In genomic region chr3R:21339006-21339420, dm6 we compare ENCODE assay signal across 3 fruit fly cellular contexts.
TF ChIP-seq lines count a peak whose summit lies in the region.

No protein-coding gene starts in this region.

TF ChIP-seq in whole organism, embryonic, 481 proteins besides CTCF, POLR2A, EP300 and RAD21 (continued from another document and continues in another):
- TF ChIP-seq CG8478 (optimal IDR thresholded peaks at IDR 0.05; lab: Kevin White, UChicago) = no peak
- peak; percentile 57 for TF ChIP-seq fd96Cb (tag; optimal IDR thresholded peaks at IDR 0.05; lab: Kevin White, UChicago)
- TF ChIP-seq tin (GFP tag; optimal IDR thresholded peaks at IDR 0.05; lab: Kevin White, UChicago) = peak; percentile 26
- TF ChIP-seq shn (GFP tag; optimal IDR thresholded peaks at IDR 0.05; lab: Kevin White, UChicago) = no peak
- TF ChIP-seq CG8944 (GFP tag; optimal IDR thresholded peaks at IDR 0.05; lab: Kevin White, UChicago) = no peak
- no peak for TF ChIP-seq CG4282 (GFP tag; optimal IDR thresholded peaks at IDR 0.05; lab: Kevin White, UChicago)
- no peak for TF ChIP-seq dimm (GFP tag; IDR thresholded peaks at IDR 0.05; lab: Robert Waterston, UW)
- TF ChIP-seq CG7357 (GFP tag; IDR thresholded peaks at IDR 0.05; lab: Robert Waterston, UW) = no peak
- TF ChIP-seq fu2 (GFP tag; optimal IDR thresholded peaks at IDR 0.05; lab: Kevin White, UChicago) = no peak
- TF ChIP-seq CG30403 (GFP tag; optimal IDR thresholded peaks at IDR 0.05; lab: Kevin White, UChicago) = peak; percentile 70
- peak; percentile 56 for TF ChIP-seq tio (GFP tag; optimal IDR thresholded peaks at IDR 0.05; lab: Kevin White, UChicago)
- no peak for TF ChIP-seq Mad (GFP tag; optimal IDR thresholded peaks at IDR 0.05; lab: Kevin White, UChicago)
- no peak for TF ChIP-seq corto (GFP tag; optimal IDR thresholded peaks at IDR 0.05; lab: Kevin White, UChicago)
- TF ChIP-seq CG10366 (GFP tag; IDR thresholded peaks at IDR 0.05; lab: Robert Waterston, UW) = peak; percentile 11; the same call in 1 of the 2 replicates
- peak; percentile 4 for TF ChIP-seq CG16863 (GFP tag; optimal IDR thresholded peaks at IDR 0.05; lab: Kevin White, UChicago)
- TF ChIP-seq CG1602 (GFP tag; optimal IDR thresholded peaks at IDR 0.05; lab: Kevin White, UChicago) = peak; percentile 33
- TF ChIP-seq CG14441 (GFP tag; IDR thresholded peaks at IDR 0.05; lab: Robert Waterston, UW) = peak; percentile 42; the same call in 1 of the 2 replicates
- TF ChIP-seq CG34224 (GFP tag; IDR thresholded peaks at IDR 0.05; lab: Robert Waterston, UW; ENCODE audit: partially characterized antibody) = no peak
- no peak for TF ChIP-seq CG17802 (tag; optimal IDR thresholded peaks at IDR 0.05; lab: Kevin White, UChicago)
- peak; percentile 34 for TF ChIP-seq Spps (tag; optimal IDR thresholded peaks at IDR 0.05; lab: Kevin White, UChicago)
- TF ChIP-seq gfzf (GFP tag; optimal IDR thresholded peaks at IDR 0.05; lab: Kevin White, UChicago) = no peak
- TF ChIP-seq CG9437 (GFP tag; optimal IDR thresholded peaks at IDR 0.05; lab: Kevin White, UChicago) = peak; percentile 61
- no peak for TF ChIP-seq CG9215 (GFP tag; IDR thresholded peaks at IDR 0.05; lab: Robert Waterston, UW)
- peak; percentile 50; the same call in 1 of the 2 replicates for TF ChIP-seq HLH3B (GFP tag; IDR thresholded peaks at IDR 0.05; lab: Robert Waterston, UW)
- TF ChIP-seq da (GFP tag; optimal IDR thresholded peaks at IDR 0.05; lab: Kevin White, UChicago) = no peak
- TF ChIP-seq CG16779 (GFP tag; IDR thresholded peaks at IDR 0.05; lab: Robert Waterston, UW) = no peak
- no peak for TF ChIP-seq CG34376 (GFP tag; optimal IDR thresholded peaks at IDR 0.05; lab: Kevin White, UChicago)
- TF ChIP-seq CG4820 (GFP tag; optimal IDR thresholded peaks at IDR 0.05; lab: Kevin White, UChicago) = peak; percentile 38
- no peak for TF ChIP-seq p53 (GFP tag; optimal IDR thresholded peaks at IDR 0.05; lab: Kevin White, UChicago)
- TF ChIP-seq grn (GFP tag; optimal IDR thresholded peaks at IDR 0.05; lab: Kevin White, UChicago) = no peak
- TF ChIP-seq CG6683 (GFP tag; optimal IDR thresholded peaks at IDR 0.05; lab: Kevin White, UChicago) = peak; percentile 44
- TF ChIP-seq CG18262 (tag; optimal IDR thresholded peaks at IDR 0.05; lab: Kevin White, UChicago) = peak; percentile 66
- TF ChIP-seq cato (GFP tag; optimal IDR thresholded peaks at IDR 0.05; lab: Kevin White, UChicago; ENCODE audit: borderline replicate concordance) = no peak
- TF ChIP-seq Doc2 (GFP tag; IDR thresholded peaks at IDR 0.05; lab: Robert Waterston, UW) = no peak
- TF ChIP-seq pita (GFP tag; optimal IDR thresholded peaks at IDR 0.05; lab: Kevin White, UChicago) = no peak
- TF ChIP-seq ssp (GFP tag; IDR thresholded peaks at IDR 0.05; lab: Robert Waterston, UW) = no peak
- TF ChIP-seq kah (GFP tag; optimal IDR thresholded peaks at IDR 0.05; lab: Kevin White, UChicago) = no peak
- no peak for TF ChIP-seq CG8359 (GFP tag; optimal IDR thresholded peaks at IDR 0.05; lab: Kevin White, UChicago; ENCODE audit: borderline replicate concordance)
- no peak for TF ChIP-seq onecut (GFP tag; IDR thresholded peaks at IDR 0.05; lab: Robert Waterston, UW)
- no peak for TF ChIP-seq Bteb2 (GFP tag; optimal IDR thresholded peaks at IDR 0.05; lab: Kevin White, UChicago)
- peak; percentile 61 for TF ChIP-seq dmrt11E (tag; optimal IDR thresholded peaks at IDR 0.05; lab: Kevin White, UChicago)
- no peak for TF ChIP-seq vvl (GFP tag; IDR thresholded peaks at IDR 0.05; lab: Robert Waterston, UW)
- no peak for TF ChIP-seq Gug (GFP tag; IDR thresholded peaks at IDR 0.05; lab: Robert Waterston, UW)
- TF ChIP-seq CG11456 (GFP tag; IDR thresholded peaks at IDR 0.05; lab: Robert Waterston, UW) = no peak
- no peak for TF ChIP-seq CG6813 (GFP tag; optimal IDR thresholded peaks at IDR 0.05; lab: Kevin White, UChicago)

TF ChIP-seq in whole organism, prepupa, 60 proteins besides CTCF, POLR2A, EP300 and RAD21 (continued from another document):
- TF ChIP-seq Met (GFP tag; optimal IDR thresholded peaks at IDR 0.05; lab: Kevin White, UChicago) (peak; percentile 68), CG9139 (GFP tag; optimal IDR thresholded peaks at IDR 0.05; lab: Kevin White, UChicago) (no peak), cyc (GFP tag; optimal IDR thresholded peaks at IDR 0.05; lab: Kevin White, UChicago) (peak; percentile 67), CG10631 (GFP tag; optimal IDR thresholded peaks at IDR 0.05; lab: Kevin White, UChicago) (peak; percentile 69), CG6854 (GFP tag; optimal IDR thresholded peaks at IDR 0.05; lab: Kevin White, UChicago) (no peak), Ets21C (GFP tag; optimal IDR thresholded peaks at IDR 0.05; lab: Kevin White, UChicago) (peak; percentile 11), CG10669 (GFP tag; optimal IDR thresholded peaks at IDR 0.05; lab: Kevin White, UChicago) (peak; percentile 29), eg (GFP tag; IDR thresholded peaks at IDR 0.05; lab: Robert Waterston, UW) (no peak), CG3032 (tag; optimal IDR thresholded peaks at IDR 0.05; lab: Kevin White, UChicago) (peak; percentile 43), Smox (GFP tag; optimal IDR thresholded peaks at IDR 0.05; lab: Kevin White, UChicago) (peak; percentile 67), CG6808 (GFP tag; optimal IDR thresholded peaks at IDR 0.05; lab: Kevin White, UChicago) (peak; percentile 46), Sox14 (GFP tag; optimal IDR thresholded peaks at IDR 0.05; lab: Kevin White, UChicago) (peak; percentile 31), CG11762 (GFP tag; optimal IDR thresholded peaks at IDR 0.05; lab: Kevin White, UChicago; ENCODE audit: insufficient read depth) (peak; percentile 35), CG11294 (GFP tag; IDR thresholded peaks at IDR 0.05; lab: Robert Waterston, UW) (no peak), dac (GFP tag; optimal IDR thresholded peaks at IDR 0.05; lab: Kevin White, UChicago) (no peak), CG3919 (GFP tag; optimal IDR thresholded peaks at IDR 0.05; lab: Kevin White, UChicago) (peak; percentile 51), fkh (GFP tag; optimal IDR thresholded peaks at IDR 0.05; lab: Kevin White, UChicago) (no peak), spab (GFP tag; optimal IDR thresholded peaks at IDR 0.05; lab: Kevin White, UChicago) (peak; percentile 51), topi (GFP tag; optimal IDR thresholded peaks at IDR 0.05; lab: Kevin White, UChicago) (peak; percentile 75), Lpt (GFP tag; optimal IDR thresholded peaks at IDR 0.05; lab: Kevin White, UChicago) (no peak), esn (GFP tag; optimal IDR thresholded peaks at IDR 0.05; lab: Kevin White, UChicago) (peak; percentile 81), net (GFP tag; optimal IDR thresholded peaks at IDR 0.05; lab: Kevin White, UChicago) (peak; percentile 17), dsx (GFP tag; optimal IDR thresholded peaks at IDR 0.05; lab: Kevin White, UChicago; ENCODE audit: poor library complexity, severe bottlenecking) (peak; percentile 35), Eip75B (GFP tag; optimal IDR thresholded peaks at IDR 0.05; lab: Kevin White, UChicago) (peak; percentile 58), Eip93F (GFP tag; optimal IDR thresholded peaks at IDR 0.05; lab: Kevin White, UChicago) (no peak), CG6276 (GFP tag; optimal IDR thresholded peaks at IDR 0.05; lab: Kevin White, UChicago) (no peak), Ets96B (tag; optimal IDR thresholded peaks at IDR 0.05; lab: Kevin White, UChicago) (no peak), CG7368 (GFP tag; optimal IDR thresholded peaks at IDR 0.05; lab: Kevin White, UChicago) (no peak), fd59A (GFP tag; optimal IDR thresholded peaks at IDR 0.05; lab: Kevin White, UChicago) (peak; percentile 34), CG31627 (GFP tag; optimal IDR thresholded peaks at IDR 0.05; lab: Kevin White, UChicago) (peak; percentile 58), CG32006 (GFP tag; optimal IDR thresholded peaks at IDR 0.05; lab: Kevin White, UChicago) (peak; percentile 49), Gug (GFP tag; IDR thresholded peaks at IDR 0.05; lab: Robert Waterston, UW) (no peak), Blimp-1 (GFP tag; optimal IDR thresholded peaks at IDR 0.05; lab: Kevin White, UChicago) (peak; percentile 13), Sox15 (GFP tag; optimal IDR thresholded peaks at IDR 0.05; lab: Kevin White, UChicago) (peak; percentile 38), ss (GFP tag; optimal IDR thresholded peaks at IDR 0.05; lab: Kevin White, UChicago) (peak in 1 of 2 experiments; percentile 5), CG4318 (GFP tag; optimal IDR thresholded peaks at IDR 0.05; lab: Kevin White, UChicago) (no peak)

TF ChIP-seq in whole organism, wandering third instar larva, 38 proteins besides CTCF, POLR2A, EP300 and RAD21 (continued from another document):
- TF ChIP-seq Dfd (GFP tag; optimal IDR thresholded peaks at IDR 0.05; lab: Kevin White, UChicago) = no peak
- peak; percentile 11 for TF ChIP-seq sv (GFP tag; optimal IDR thresholded peaks at IDR 0.05; lab: Kevin White, UChicago)
- no peak for TF ChIP-seq dsf (GFP tag; optimal IDR thresholded peaks at IDR 0.05; lab: Kevin White, UChicago; ENCODE audit: borderline replicate concordance)
- peak; percentile 20 for TF ChIP-seq rgr (GFP tag; optimal IDR thresholded peaks at IDR 0.05; lab: Kevin White, UChicago)
- TF ChIP-seq fru (GFP tag; optimal IDR thresholded peaks at IDR 0.05; lab: Kevin White, UChicago) = peak; percentile 71
TF ChIP-seq in whole organism, wandering third instar larva: peak in this region for 15.
